Fruit fly (Drosophila melanogaster) whole organism, embryonic: ENCODE measurements around the gene LSm3.

ENCODE experiments used
- Asciz ChIP-seq: fragments of 200-800 bp; sonication (Bioruptor generic); optimal IDR thresholded peaks from 2 replicates; lab custom pipeline; 2017; ENCODE audit warnings: missing biosample characterization, mild to moderate bottlenecking, missing genetic modification characterization, missing genetic modification reagents
- Bgb ChIP-seq: fragments of 200-800 bp; sonication (Bioruptor generic); IDR thresholded peaks from 2 replicates; pipeline ENCODE4 v1.3.6; 2022; ENCODE audit warnings: missing biosample characterization, missing genetic modification characterization; ENCODE audit not compliant: partially characterized antibody
- CG10431 ChIP-seq: fragments of 200-800 bp; sonication (Bioruptor generic); optimal IDR thresholded peaks from 3 replicates; lab custom pipeline; 2018; ENCODE audit warnings: missing biosample characterization, mild to moderate bottlenecking, missing genetic modification characterization
- CG11398 ChIP-seq: fragments of 200-800 bp; sonication (Bioruptor generic); optimal IDR thresholded peaks from 2 replicates; lab custom pipeline; 2016; ENCODE audit warnings: missing biosample characterization, missing genetic modification characterization
- CG11504 ChIP-seq: fragments of 200-800 bp; sonication (Bioruptor generic); optimal IDR thresholded peaks from 3 replicates; lab custom pipeline; 2019; ENCODE audit warnings: missing biosample characterization, mild to moderate bottlenecking, missing genetic modification characterization, moderate library complexity
- CG12769 ChIP-seq: fragments of 200-800 bp; sonication (Bioruptor generic); optimal IDR thresholded peaks from 2 replicates; lab custom pipeline; 2019; ENCODE audit warnings: missing biosample characterization, mild to moderate bottlenecking, missing genetic modification characterization, moderate library complexity
- CG14965 ChIP-seq: fragments of 200-800 bp; sonication (Bioruptor generic); optimal IDR thresholded peaks from 2 replicates; lab custom pipeline; 2016; ENCODE audit warnings: missing biosample characterization, missing genetic modification characterization, borderline replicate concordance
- CG17328 ChIP-seq: fragments of 200-800 bp; sonication (Bioruptor generic); IDR thresholded peaks from 2 replicates; pipeline ENCODE4 v1.3.6; 2022; ENCODE audit warnings: missing biosample characterization, missing genetic modification characterization
- CG18599 ChIP-seq: fragments of 200-800 bp; sonication (Bioruptor generic); optimal IDR thresholded peaks from 3 replicates; lab custom pipeline; 2017; ENCODE audit warnings: missing biosample characterization, missing genetic modification characterization, mild to moderate bottlenecking, moderate library complexity, missing genetic modification reagents
- CG18619 ChIP-seq: fragments of 200-800 bp; sonication (Bioruptor generic); optimal IDR thresholded peaks from 3 replicates; lab custom pipeline; 2017; ENCODE audit warnings: missing biosample characterization, mild to moderate bottlenecking, missing genetic modification characterization
- CG2116 ChIP-seq: fragments of 200-800 bp; sonication (Bioruptor generic); optimal IDR thresholded peaks from 3 replicates; lab custom pipeline; 2018; ENCODE audit warnings: missing biosample characterization, mild to moderate bottlenecking, missing genetic modification characterization
- CG2678 ChIP-seq: fragments of 200-800 bp; sonication (Bioruptor generic); optimal IDR thresholded peaks from 3 replicates; lab custom pipeline; 2019; ENCODE audit warnings: missing biosample characterization, mild to moderate bottlenecking, missing genetic modification characterization, moderate library complexity
- CG31224 ChIP-seq: fragments of 200-800 bp; sonication (Bioruptor generic); IDR thresholded peaks from 2 replicates; pipeline ENCODE4 v1.3.6; 2022; ENCODE audit warnings: missing biosample characterization, missing genetic modification characterization
- CG32772 ChIP-seq: fragments of 200-800 bp; sonication (Bioruptor generic); IDR thresholded peaks from 2 replicates; pipeline ENCODE4 v1.3.6; 2022; ENCODE audit warnings: missing biosample characterization, missing genetic modification characterization
- CG33213 ChIP-seq: fragments of 200-800 bp; sonication (Bioruptor generic); optimal IDR thresholded peaks from 3 replicates; lab custom pipeline; 2016; ENCODE audit warnings: missing biosample characterization, missing genetic modification characterization
- CG6765 ChIP-seq: fragments of 200-800 bp; sonication (Bioruptor generic); optimal IDR thresholded peaks from 3 replicates; lab custom pipeline; 2017; ENCODE audit warnings: missing biosample characterization, mild to moderate bottlenecking, missing genetic modification characterization
- CG8281 ChIP-seq: fragments of 200-800 bp; sonication (Bioruptor generic); optimal IDR thresholded peaks from 2 replicates; lab custom pipeline; 2018; ENCODE audit warnings: missing biosample characterization, mild to moderate bottlenecking, missing genetic modification characterization, moderate library complexity
- CG9437 ChIP-seq: fragments of 200-800 bp; sonication (Bioruptor generic); optimal IDR thresholded peaks from 2 replicates; lab custom pipeline; 2018; ENCODE audit warnings: missing biosample characterization, mild to moderate bottlenecking, missing genetic modification characterization
- Dip3 ChIP-seq: fragments of 200-800 bp; sonication (Bioruptor generic); optimal IDR thresholded peaks from 3 replicates; lab custom pipeline; 2016; ENCODE audit warnings: missing biosample characterization, missing genetic modification characterization
- Elba2 ChIP-seq: fragments of 200-800 bp; sonication (Bioruptor generic); optimal IDR thresholded peaks from 3 replicates; lab custom pipeline; 2016; ENCODE audit warnings: missing biosample characterization, missing genetic modification characterization
- Ets65A ChIP-seq: fragments of 200-800 bp; sonication (Bioruptor generic); peaks from one replicate; lab custom pipeline; 2016; ENCODE audit warnings: missing biosample characterization, missing genetic modification characterization
- GATAe ChIP-seq: fragments of 200-800 bp; sonication (Bioruptor generic); conservative IDR thresholded peaks from 2 replicates; pipeline ENCODE4 v1.3.6; 2022; ENCODE audit warnings: missing biosample characterization, missing genetic modification characterization
- HHEX ChIP-seq: fragments of 200-800 bp; sonication (Bioruptor generic); optimal IDR thresholded peaks from 3 replicates; lab custom pipeline; 2017; ENCODE audit warnings: missing biosample characterization, mild to moderate bottlenecking, missing genetic modification characterization, missing genetic modification reagents
- Hand ChIP-seq: fragments of 200-800 bp; sonication (Bioruptor generic); optimal IDR thresholded peaks from 2 replicates; lab custom pipeline; 2017; ENCODE audit warnings: mild to moderate bottlenecking, missing biosample characterization, missing genetic modification reagents, missing genetic modification characterization
- Hr78 ChIP-seq, 2 experiments: fragments of 200-800 bp in 1 of 2; fragments of >200 bp in 1 of 2; sonication (Bioruptor generic) in 1 of 2; optimal IDR thresholded peaks; 2 replicates each; lab custom pipeline; 2017 to 2019; ENCODE audit warnings: missing biosample characterization in 2 of 2, missing genetic modification characterization in 2 of 2, mild to moderate bottlenecking in 1 of 2, moderate library complexity in 1 of 2
- Lim3 ChIP-seq: fragments of 200-800 bp; sonication (Bioruptor generic); IDR thresholded peaks from 2 replicates; pipeline ENCODE4 v1.3.6; 2022; ENCODE audit warnings: missing biosample characterization, missing genetic modification characterization
- MESR4 ChIP-seq: fragments of 200-800 bp; sonication (Bioruptor generic); optimal IDR thresholded peaks from 2 replicates; lab custom pipeline; 2018; ENCODE audit warnings: missing biosample characterization, mild to moderate bottlenecking, missing genetic modification characterization, moderate library complexity
- MTF-1 ChIP-seq: fragments of 200-800 bp; sonication (Bioruptor generic); optimal IDR thresholded peaks from 2 replicates; lab custom pipeline; 2018; ENCODE audit warnings: missing biosample characterization, mild to moderate bottlenecking, missing genetic modification characterization, borderline replicate concordance
- Scr ChIP-seq: fragments of 200-800 bp; sonication (Bioruptor generic); IDR thresholded peaks from 2 replicates; pipeline ENCODE4 v1.3.6; 2022; ENCODE audit warnings: missing biosample characterization, missing genetic modification characterization; ENCODE audit not compliant: partially characterized antibody
- YL-1 ChIP-seq: fragments of 200-800 bp; sonication (Bioruptor generic); optimal IDR thresholded peaks from 3 replicates; lab custom pipeline; 2017; ENCODE audit warnings: missing biosample characterization, mild to moderate bottlenecking, missing genetic modification characterization
- chinmo ChIP-seq: fragments of 200-800 bp; sonication (Bioruptor generic); IDR thresholded peaks from 4 replicates; pipeline ENCODE4 v1.3.6; 2022; ENCODE audit warnings: missing biosample characterization, missing genetic modification characterization; ENCODE audit not compliant: partially characterized antibody
- disco-r ChIP-seq: fragments of 200-800 bp; sonication (Bioruptor generic); optimal IDR thresholded peaks from 2 replicates; lab custom pipeline; 2016; ENCODE audit warnings: missing biosample characterization, missing genetic modification characterization
- dmrt11E ChIP-seq: fragments of 200-800 bp; sonication (Bioruptor generic); optimal IDR thresholded peaks from 3 replicates; lab custom pipeline; 2018; ENCODE audit warnings: missing biosample characterization, mild to moderate bottlenecking, missing genetic modification characterization, moderate library complexity
- dmrt99B ChIP-seq: fragments of 200-800 bp; sonication (Bioruptor generic); optimal IDR thresholded peaks from 2 replicates; lab custom pipeline; 2018; ENCODE audit warnings: missing biosample characterization, mild to moderate bottlenecking, missing genetic modification characterization, moderate library complexity
- ewg ChIP-seq: fragments of 200-800 bp; sonication (Bioruptor generic); optimal IDR thresholded peaks from 3 replicates; lab custom pipeline; 2017; ENCODE audit warnings: mild to moderate bottlenecking, missing biosample characterization, missing genetic modification reagents, missing genetic modification characterization
- gsb ChIP-seq: fragments of 200-800 bp; sonication (Bioruptor generic); IDR thresholded peaks from 2 replicates; pipeline ENCODE4 v1.3.6; 2022; ENCODE audit warnings: missing biosample characterization, missing genetic modification characterization
- lov ChIP-seq, 2 experiments: fragments of 200-800 bp in 1 of 2; fragments of >200 bp in 1 of 2; sonication (Bioruptor generic) in 1 of 2; IDR thresholded peaks in 1 of 2; optimal IDR thresholded peaks in 1 of 2; 2 replicates in 1 of 2; 3 replicates in 1 of 2; pipeline versions ENCODE4 v1.3.6 to Lab custom; 2017 to 2022; ENCODE audit warnings: missing biosample characterization in 1 of 2, missing genetic modification characterization in 1 of 2
- luna ChIP-seq: fragments of 200-800 bp; sonication (Bioruptor generic); optimal IDR thresholded peaks from 2 replicates; lab custom pipeline; 2016; ENCODE audit warnings: missing biosample characterization, missing genetic modification characterization
- nom ChIP-seq: fragments of 200-800 bp; sonication (Bioruptor generic); optimal IDR thresholded peaks from 2 replicates; lab custom pipeline; 2017; ENCODE audit warnings: missing biosample characterization, missing genetic modification characterization, mild to moderate bottlenecking, moderate library complexity, missing genetic modification reagents
- run ChIP-seq: fragments of 200-800 bp; sonication (Bioruptor generic); optimal IDR thresholded peaks from 3 replicates; lab custom pipeline; 2018; ENCODE audit warnings: missing biosample characterization, mild to moderate bottlenecking, missing genetic modification characterization
- sd ChIP-seq: fragments of 200-800 bp; sonication (Bioruptor generic); optimal IDR thresholded peaks from 3 replicates; lab custom pipeline; 2018; ENCODE audit warnings: missing biosample characterization, mild to moderate bottlenecking, missing genetic modification characterization, moderate library complexity
- seq ChIP-seq: fragments of 200-800 bp; sonication (Bioruptor generic); IDR thresholded peaks from 2 replicates; pipeline ENCODE4 v1.3.6; 2022; ENCODE audit warnings: missing biosample characterization, missing genetic modification characterization
- sima ChIP-seq: fragments of 200-800 bp; sonication (Bioruptor generic); optimal IDR thresholded peaks from 2 replicates; lab custom pipeline; 2016; ENCODE audit warnings: missing biosample characterization, missing genetic modification characterization
- sna ChIP-seq: fragments of 200-800 bp; sonication (Bioruptor generic); IDR thresholded peaks from 2 replicates; pipeline ENCODE4 v1.3.6; 2022; ENCODE audit warnings: missing biosample characterization, missing genetic modification characterization; ENCODE audit not compliant: partially characterized antibody
- tna ChIP-seq: fragments of 200-800 bp; sonication (Bioruptor generic); IDR thresholded peaks from 2 replicates; pipeline ENCODE4 v1.3.6; 2022; ENCODE audit warnings: missing biosample characterization, missing genetic modification characterization; ENCODE audit not compliant: partially characterized antibody
- trem ChIP-seq: fragments of 200-800 bp; optimal IDR thresholded peaks from 3 replicates; lab custom pipeline; 2019; ENCODE audit warnings: missing biosample characterization, mild to moderate bottlenecking, missing genetic modification characterization, moderate library complexity
- trh ChIP-seq: fragments of 200-800 bp; sonication (Bioruptor generic); optimal IDR thresholded peaks from 2 replicates; lab custom pipeline; 2016; ENCODE audit warnings: missing biosample characterization, missing genetic modification characterization

LSm3 gene

dm6 chr3R:24031019-24031824, 35.2 kb downstream of the LSm3 start (continued):
- TF ChIP-seq CG2678 (tag; lab: Kevin White, UChicago) (no peak), MESR4 (peak; percentile 49), trem (tag; lab: Kevin White, UChicago) (no peak), sima (GFP tag; lab: Kevin White, UChicago) (no peak), Dip3 (GFP tag; lab: Kevin White, UChicago) (no peak), gsb (GFP tag; lab: Robert Waterston, UW) (no peak), CG6765 (GFP tag; lab: Kevin White, UChicago) (no peak), CG11504 (tag; lab: Kevin White, UChicago) (no peak), CG31224 (GFP tag; lab: Robert Waterston, UW) (no peak), HHEX (GFP tag; lab: Kevin White, UChicago) (no peak), CG12769 (tag; lab: Kevin White, UChicago) (no peak), Lim3 (GFP tag; lab: Robert Waterston, UW) (no peak), CG18599 (GFP tag; lab: Kevin White, UChicago) (no peak), trh (GFP tag; lab: Kevin White, UChicago) (no peak), CG10431 (GFP tag; lab: Kevin White, UChicago) (no peak), Ets65A (GFP tag; lab: Kevin White, UChicago) (no peak), CG2116 (GFP tag; lab: Kevin White, UChicago) (no peak), tna (GFP tag; lab: Robert Waterston, UW) (no peak), nom (GFP tag; lab: Kevin White, UChicago) (peak; percentile 36), lov (optimal IDR thresholded peaks at IDR 0.05; lab: Kevin White, UChicago) (no peak), lov (GFP tag; IDR thresholded peaks at IDR 0.05; lab: Robert Waterston, UW) (no peak), ewg (peak; percentile 69), dmrt11E (no peak), dmrt99B (tag; lab: Kevin White, UChicago) (peak; percentile 21), Hand (GFP tag; lab: Kevin White, UChicago) (no peak), Asciz (GFP tag; lab: Kevin White, UChicago) (no peak), CG32772 (no peak), chinmo (peak; percentile 90; the same call in 3 of the 4 replicates), CG33213 (GFP tag; lab: Kevin White, UChicago) (no peak), Elba2 (GFP tag; lab: Kevin White, UChicago) (no peak), CG11398 (GFP tag; lab: Kevin White, UChicago) (no peak), GATAe (GFP tag; lab: Robert Waterston, UW) (no peak), seq (GFP tag; lab: Robert Waterston, UW) (no peak), YL-1 (GFP tag; lab: Kevin White, UChicago) (peak; percentile 26), luna (GFP tag; lab: Kevin White, UChicago) (no peak), disco-r (GFP tag; lab: Kevin White, UChicago) (no peak), CG18619 (no peak), Scr (GFP tag; lab: Robert Waterston, UW) (no peak), sna (GFP tag; lab: Robert Waterston, UW) (0 out of 2 replicates have a peak, but pooled peaks have one; percentile 10), CG8281 (tag; lab: Kevin White, UChicago) (no peak), CG9437 (GFP tag; lab: Kevin White, UChicago) (no peak), MTF-1 (GFP tag; lab: Kevin White, UChicago) (peak; percentile 9), sd (tag; lab: Kevin White, UChicago) (no peak), Hr78 (GFP tag; optimal IDR thresholded peaks at IDR 0.05; lab: Kevin White, UChicago) (no peak), CG17328 (GFP tag; lab: Robert Waterston, UW) (no peak), CG14965 (no peak), run (tag; lab: Kevin White, UChicago) (no peak), Bgb (no peak)
